Worm (Caenorhabditis elegans) whole organism, L4/young adult: ENCODE measurements around the gene R07B1.7.

ENCODE experiments used
- dao-5 ChIP-seq: sonication (generic microtip); optimal IDR thresholded peaks from 2 replicates; lab custom pipeline; 2016; ENCODE audit warnings: missing genotype, missing genetic modification characterization, moderate library complexity, missing compliant biosample characterization
- him-1 ChIP-seq: sonication (generic microtip); optimal IDR thresholded peaks from 2 replicates; lab custom pipeline; 2016; ENCODE audit warnings: missing genotype, missing genetic modification reagents, missing genetic modification characterization, missing compliant biosample characterization

DNA sequence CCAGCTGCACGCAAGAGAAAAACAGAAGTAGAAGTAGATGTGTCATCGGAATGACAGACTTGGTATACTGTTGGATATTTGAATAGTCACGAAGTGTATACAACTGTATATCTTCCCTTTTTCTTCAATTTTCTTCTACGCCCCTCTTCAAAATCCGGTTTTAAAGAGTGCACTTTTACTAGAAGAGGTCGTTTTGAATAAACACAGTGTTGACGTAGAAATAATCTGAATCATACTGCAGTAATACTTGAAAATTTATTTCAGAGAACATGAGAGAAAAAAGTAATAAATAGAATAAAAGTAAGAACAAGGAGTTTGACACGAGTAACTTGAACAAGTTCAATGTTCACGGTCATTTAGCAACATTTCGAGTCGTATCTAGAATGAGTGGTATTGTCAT, 3.6 kb downstream of the R07B1.7 start, which contains the start of gene R07B1.8:
- TF ChIP-seq dao-5 (tag; lab: Kevin White, UChicago) (no peak), him-1 (no peak)
